Fruit fly (Drosophila melanogaster): ENCODE measurements around the gene Ca-beta.

DNA sequence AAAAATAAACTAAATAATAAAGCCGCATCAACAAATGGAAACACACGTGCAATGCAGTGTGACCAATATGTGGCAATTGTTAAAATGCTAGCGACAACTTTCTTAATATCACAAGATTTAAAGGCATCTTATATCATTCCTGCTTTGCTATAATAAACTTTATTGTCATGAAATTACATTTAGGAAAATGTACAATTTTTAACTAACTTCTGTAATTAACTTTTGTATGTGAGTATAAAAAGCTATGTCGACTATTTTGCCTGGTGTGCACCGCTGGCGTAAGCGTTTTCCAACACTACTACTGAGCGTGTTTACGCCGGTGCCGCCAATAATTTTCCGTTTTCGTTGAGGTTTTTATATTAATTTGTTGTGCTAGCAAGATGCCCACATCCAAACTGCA, 79.8 kb downstream of the Ca-beta start, which contains the start of the genes Csl4 and Nup160:
- TF ChIP-seq Hr39 (optimal IDR thresholded peaks at IDR 0.05) (no peak), Chrac-16 (GFP tag; optimal IDR thresholded peaks at IDR 0.05) (peak; percentile 88)
